Worm (Caenorhabditis elegans): Measurements from ENCODE around the gene cutc-1.

cutc-1 gene

ce11 chrIII:8417968-8418267 lies 14.5 kb upstream of the cutc-1 start, which contains the start of gene sor-1:
Gene sor-1, plus strand, starts transcription at chrIII:8418168.
- no peak for TF ChIP-seq nhr-76 (tag; optimal IDR thresholded peaks at IDR 0.05)
- TF ChIP-seq aly-2 (tag; optimal IDR thresholded peaks at IDR 0.05) = no peak
- TF ChIP-seq unc-62 (GFP tag; optimal IDR thresholded peaks at IDR 0.05) = no peak
- no peak for TF ChIP-seq pha-4 (tag; optimal IDR thresholded peaks at IDR 0.05)
- peak; percentile 12 for TF ChIP-seq ama-1 (optimal IDR thresholded peaks at IDR 0.05)
- no peak for TF ChIP-seq mdl-1 (tag; optimal IDR thresholded peaks at IDR 0.05)
- TF ChIP-seq elt-2 (tag; optimal IDR thresholded peaks at IDR 0.05) = no peak
- TF ChIP-seq mml-1 (tag; optimal IDR thresholded peaks at IDR 0.05) = no peak

- TF ChIP-seq zag-1 (tag; optimal IDR thresholded peaks at IDR 0.05) (peak; percentile 82), daf-12 (tag; optimal IDR thresholded peaks at IDR 0.05) (no peak), nhr-12 (tag; optimal IDR thresholded peaks at IDR 0.05) (no peak), mml-1 (tag; optimal IDR thresholded peaks at IDR 0.05) (no peak), ceh-9 (tag; optimal IDR thresholded peaks at IDR 0.05) (no peak), nhr-77 (tag; optimal IDR thresholded peaks at IDR 0.05) (no peak), lsy-12 (tag; optimal IDR thresholded peaks at IDR 0.05) (peak; percentile 95), nhr-43 (tag; optimal IDR thresholded peaks at IDR 0.05; ENCODE audit: poor library complexity, severe bottlenecking) (peak; percentile 43), fos-1 (tag; optimal IDR thresholded peaks at IDR 0.05) (no peak), R02D3.7 (tag; optimal IDR thresholded peaks at IDR 0.05) (peak; percentile 86), nhr-23 (tag; optimal IDR thresholded peaks at IDR 0.05) (peak; percentile 89), elt-2 (tag; optimal IDR thresholded peaks at IDR 0.05) (peak; percentile 77), snpc-4 (tag; optimal IDR thresholded peaks at IDR 0.05) (peak; percentile 79), nhr-25 (tag; optimal IDR thresholded peaks at IDR 0.05) (peak; percentile 91), aly-2 (tag; optimal IDR thresholded peaks at IDR 0.05) (no peak), unc-39 (tag; optimal IDR thresholded peaks at IDR 0.05) (peak; percentile 30), ztf-11 (tag; optimal IDR thresholded peaks at IDR 0.05) (peak; percentile 24), eor-1 (tag; optimal IDR thresholded peaks at IDR 0.05) (no peak), fkh-2 (tag; optimal IDR thresholded peaks at IDR 0.05) (peak; percentile 85), sea-2 (GFP tag; optimal IDR thresholded peaks at IDR 0.05) (peak; percentile 35), lin-15B (tag; optimal IDR thresholded peaks at IDR 0.05) (peak; percentile 94), pha-4 (tag; optimal IDR thresholded peaks at IDR 0.05) (peak; percentile 86), fkh-10 (GFP tag; optimal IDR thresholded peaks at IDR 0.05) (peak; percentile 58), pqm-1 (tag; optimal IDR thresholded peaks at IDR 0.05) (peak; percentile 79), lin-39 (tag; optimal IDR thresholded peaks at IDR 0.05) (peak; percentile 91), ZK546.5 (tag; optimal IDR thresholded peaks at IDR 0.05) (peak; percentile 5), ceh-28 (tag; optimal IDR thresholded peaks at IDR 0.05) (peak; percentile 97), elt-1 (tag; optimal IDR thresholded peaks at IDR 0.05) (peak; percentile 53), nhr-76 (tag; optimal IDR thresholded peaks at IDR 0.05) (no peak), skn-1 (tag; optimal IDR thresholded peaks at IDR 0.05) (peak; percentile 32), nhr-237 (tag; optimal IDR thresholded peaks at IDR 0.05) (no peak), ama-1 (optimal IDR thresholded peaks at IDR 0.05) (no peak), ceh-16 (tag; optimal IDR thresholded peaks at IDR 0.05) (no peak), unc-62 (GFP tag; optimal IDR thresholded peaks at IDR 0.05) (peak; percentile 94), nhr-11 (tag; optimal IDR thresholded peaks at IDR 0.05) (peak; percentile 67), hmg-11 (tag; optimal IDR thresholded peaks at IDR 0.05) (peak; percentile 76), jun-1 (tag; optimal IDR thresholded peaks at IDR 0.05) (peak; percentile 67), mdl-1 (tag; optimal IDR thresholded peaks at IDR 0.05) (peak; percentile 74), egl-27 (tag; optimal IDR thresholded peaks at IDR 0.05) (no peak), tbx-2 (tag; optimal IDR thresholded peaks at IDR 0.05) (peak; percentile 76), ztf-4 (tag; optimal IDR thresholded peaks at IDR 0.05) (no peak), nhr-67 (tag; optimal IDR thresholded peaks at IDR 0.05) (no peak), egl-5 (tag; optimal IDR thresholded peaks at IDR 0.05) (peak; percentile 93), nfya-1 (tag; optimal IDR thresholded peaks at IDR 0.05; ENCODE audit: insufficient read depth) (peak; percentile 100), elt-3 (tag; optimal IDR thresholded peaks at IDR 0.05) (no peak), ceh-82 (tag; optimal IDR thresholded peaks at IDR 0.05) (peak; percentile 89), nhr-28 (tag; optimal IDR thresholded peaks at IDR 0.05) (no peak)
Observed at ce11 chrIII:8417192-8417967, 14.0 kb upstream of the cutc-1 start.

All from whole organism, L3 larva.